Worm (Caenorhabditis elegans) whole organism, L4 larva: ENCODE data around the gene F57G4.11.

Experiments used
- F37D6.2 ChIP-seq: sonication (generic microtip); optimal IDR thresholded peaks from 2 replicates; lab custom pipeline; 2016; ENCODE audit warnings: mild to moderate bottlenecking, missing genetic modification characterization, missing compliant biosample characterization
- T26A8.4 ChIP-seq: fragments of 200-800 bp; sonication (Bioruptor generic); IDR thresholded peaks from 2 replicates; pipeline ENCODE4 v1.3.6; 2022; ENCODE audit warnings: missing genetic modification characterization, missing compliant biosample characterization
- ZK546.5 ChIP-seq, 2 experiments: sonication (generic microtip); optimal IDR thresholded peaks; 2 replicates each; lab custom pipeline; 2017; ENCODE audit warnings: missing biosample characterization in 2 of 2, missing genetic modification characterization in 2 of 2
- aly-2 ChIP-seq: sonication (generic microtip); optimal IDR thresholded peaks from 2 replicates; lab custom pipeline; 2018; ENCODE audit warnings: missing biosample characterization, missing genetic modification characterization
- ceh-82 ChIP-seq: sonication (generic microtip); optimal IDR thresholded peaks from 2 replicates; lab custom pipeline; 2017; ENCODE audit warnings: missing biosample characterization, missing genetic modification characterization
- egl-27 ChIP-seq: sonication (generic microtip); optimal IDR thresholded peaks from 3 replicates; lab custom pipeline; 2017; ENCODE audit warnings: missing biosample characterization, missing genetic modification reagents, missing genetic modification characterization
- fkh-10 ChIP-seq: fragments of 150-350 bp; optimal IDR thresholded peaks from 2 replicates; lab custom pipeline; 2014; ENCODE audit warnings: missing biosample characterization, missing genetic modification reagents, missing genetic modification characterization
- lin-39 ChIP-seq: fragments of 150-350 bp; optimal IDR thresholded peaks from 2 replicates; lab custom pipeline; 2014; ENCODE audit warnings: missing biosample characterization, missing genetic modification reagents, missing genetic modification characterization
- mes-2 ChIP-seq: sonication (generic microtip); optimal IDR thresholded peaks from 2 replicates; lab custom pipeline; 2016; ENCODE audit warnings: missing genotype, mild to moderate bottlenecking, missing genetic modification characterization, missing compliant biosample characterization; ENCODE audit not compliant: poor library complexity, severe bottlenecking
- nhr-25 ChIP-seq: sonication (generic microtip); optimal IDR thresholded peaks from 2 replicates; lab custom pipeline; 2017; ENCODE audit warnings: missing genetic modification characterization, mild to moderate bottlenecking, missing compliant biosample characterization, antibody characterized with exemption, moderate library complexity, borderline replicate concordance; ENCODE audit not compliant: insufficient read depth
- nhr-77 ChIP-seq: fragments of 150-350 bp; optimal IDR thresholded peaks from 2 replicates; lab custom pipeline; 2014; ENCODE audit warnings: missing biosample characterization, missing genetic modification characterization
- rbr-2 ChIP-seq: sonication (generic microtip); optimal IDR thresholded peaks from 2 replicates; lab custom pipeline; 2016; ENCODE audit warnings: missing genotype, missing genetic modification characterization, missing compliant biosample characterization
- zfp-3 ChIP-seq: fragments of 200-800 bp; sonication (Bioruptor generic); conservative IDR thresholded peaks from 2 replicates; pipeline ENCODE4 v1.3.6; 2022; ENCODE audit warnings: missing genetic modification reagents, missing genetic modification characterization, missing compliant biosample characterization
- ztf-11 ChIP-seq: fragments of 150-350 bp; optimal IDR thresholded peaks from 2 replicates; lab custom pipeline; 2014; ENCODE audit warnings: missing biosample characterization, missing genetic modification characterization

- TF ChIP-seq zfp-3 (no peak), F37D6.2 (no peak), rbr-2 (no peak), mes-2 (no peak), fkh-10 (GFP tag; lab: Kevin White, UChicago) (no peak), lin-39 (tag; lab: Kevin White, UChicago) (no peak), ztf-11 (tag; lab: Kevin White, UChicago) (no peak), nhr-77 (tag; lab: Kevin White, UChicago) (no peak), ceh-82 (no peak), ZK546.5 (tag; optimal IDR thresholded peaks at IDR 0.05; lab: Kevin White, UChicago) (no peak), nhr-25 (tag; lab: Kevin White, UChicago) (no peak), T26A8.4 (GFP tag; lab: Robert Waterston, UW) (no peak), egl-27 (no peak), aly-2 (tag; lab: Kevin White, UChicago) (no peak)
Observed at ce11 chrV:17676553-17676952, 51.5 kb downstream of the F57G4.11 start, which contains the start of gene str-92.
